Worm (Caenorhabditis elegans): ENCODE data around the gene pqn-18.

- TF ChIP-seq lin-39 (tag; optimal IDR thresholded peaks at IDR 0.05): peak; percentile 27
- no peak for TF ChIP-seq lin-15B (tag; optimal IDR thresholded peaks at IDR 0.05)
- no peak for TF ChIP-seq R02D3.7 (tag; optimal IDR thresholded peaks at IDR 0.05)
- TF ChIP-seq ceh-82 (tag; optimal IDR thresholded peaks at IDR 0.05): no peak
- TF ChIP-seq fkh-10 (GFP tag; optimal IDR thresholded peaks at IDR 0.05): no peak
- TF ChIP-seq snpc-4 (tag; optimal IDR thresholded peaks at IDR 0.05): no peak
- TF ChIP-seq ZK546.5 (tag; optimal IDR thresholded peaks at IDR 0.05): no peak
- TF ChIP-seq nhr-12 (tag; optimal IDR thresholded peaks at IDR 0.05): no peak
Measured at ce11 chrX:12903810-12904209, 3.8 kb upstream of the pqn-18 start.

Data from whole organism, L3 larva.